Worm (Caenorhabditis elegans): ENCODE results near the gene Y4C6A.4.

Gene Y4C6A.4

DNA sequence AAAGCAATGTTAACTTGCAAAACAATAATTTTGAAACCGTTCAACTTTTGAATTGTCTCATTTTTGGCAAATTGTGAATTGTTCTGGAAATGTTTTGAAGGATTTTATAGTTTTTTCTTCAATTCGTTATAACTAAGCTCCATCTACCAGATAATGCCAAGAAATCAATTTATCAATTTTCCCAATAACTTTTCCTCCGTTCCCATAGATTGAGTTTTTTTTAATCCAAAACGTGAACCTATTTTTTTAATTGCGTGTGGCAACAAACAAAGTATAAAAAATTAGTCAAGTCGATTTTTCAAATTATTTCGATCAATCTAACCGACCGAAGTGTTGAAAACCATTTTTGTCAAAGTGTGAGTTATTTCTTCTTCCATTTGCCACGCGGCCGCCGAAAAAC, at the start of gene Y4C6A.4:
Y4C6A.4 (plus strand) TSS at position 301 of the 400 bp plus-strand sequence.
- TF ChIP-seq unc-62 (GFP tag; optimal IDR thresholded peaks at IDR 0.05) = no peak
- TF ChIP-seq ZK546.5 (tag; optimal IDR thresholded peaks at IDR 0.05) = no peak

- TF ChIP-seq ceh-9 (tag; optimal IDR thresholded peaks at IDR 0.05) = no peak
- TF ChIP-seq pha-4 (tag; optimal IDR thresholded peaks at IDR 0.05) = no peak
Observed at ce11 chrIV:5405345-5405744, 47.4 kb upstream of the Y4C6A.4 start, which contains the start of gene ZK616.61. ZK616.61 (plus strand) TSS chrIV:5405645.

DNA sequence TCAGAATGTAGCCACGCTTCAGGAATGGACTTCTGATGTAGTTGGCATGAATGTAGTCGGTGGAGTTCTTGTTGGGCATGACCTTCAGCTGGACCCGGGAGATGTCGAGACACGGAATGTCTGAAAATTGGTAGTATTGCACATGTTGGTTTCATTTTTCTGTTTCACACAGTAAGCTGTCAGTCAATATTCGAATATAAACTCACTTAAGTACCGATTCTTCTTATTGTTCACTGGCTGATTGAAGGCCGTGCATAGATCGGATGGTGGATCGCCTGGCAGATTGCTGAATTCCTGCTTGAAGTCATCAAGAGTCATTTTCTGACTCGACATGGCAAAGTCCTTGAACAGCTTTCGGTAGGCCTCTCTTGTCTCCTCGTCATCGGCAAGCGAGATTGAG, 43.7 kb upstream of the Y4C6A.4 start:
- TF ChIP-seq nhr-11 (tag; optimal IDR thresholded peaks at IDR 0.05) (no peak), sea-2 (GFP tag; optimal IDR thresholded peaks at IDR 0.05) (no peak), ama-1 (optimal IDR thresholded peaks at IDR 0.05) (no peak), lin-15B (tag; optimal IDR thresholded peaks at IDR 0.05) (no peak), pha-4 (tag; optimal IDR thresholded peaks at IDR 0.05) (no peak)

DNA sequence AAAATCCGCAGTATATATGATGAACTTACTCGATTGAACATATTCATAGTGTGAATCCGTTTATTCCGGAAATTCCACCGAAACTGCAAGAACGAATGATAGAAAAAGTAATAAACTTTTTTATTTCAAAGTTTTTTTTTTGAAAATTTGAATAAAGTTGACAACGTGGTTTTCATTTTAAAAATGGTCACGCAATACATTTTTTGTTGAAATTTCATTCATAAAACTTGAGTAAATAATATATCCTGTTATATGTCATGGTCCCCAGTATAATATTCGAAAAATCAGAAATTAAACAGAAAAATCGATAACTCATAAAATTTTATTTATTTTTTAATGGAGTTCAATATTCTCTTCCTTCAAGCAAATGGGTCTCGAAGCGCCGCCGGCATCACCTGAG, 41.6 kb upstream of the Y4C6A.4 start, which contains the start of gene ZK616.65:
ZK616.65 (minus strand) TSS at position 101 of the 400 bp plus-strand sequence.
- TF ChIP-seq elt-2 (tag; optimal IDR thresholded peaks at IDR 0.05) (no peak), ceh-9 (tag; optimal IDR thresholded peaks at IDR 0.05) (no peak), nhr-28 (tag; optimal IDR thresholded peaks at IDR 0.05) (no peak), pha-4 (tag; optimal IDR thresholded peaks at IDR 0.05) (no peak), nhr-23 (tag; optimal IDR thresholded peaks at IDR 0.05) (no peak), nhr-67 (tag; optimal IDR thresholded peaks at IDR 0.05) (no peak), lin-15B (tag; optimal IDR thresholded peaks at IDR 0.05) (no peak), fkh-10 (GFP tag; optimal IDR thresholded peaks at IDR 0.05) (no peak), fkh-2 (tag; optimal IDR thresholded peaks at IDR 0.05) (no peak), lsy-12 (tag; optimal IDR thresholded peaks at IDR 0.05) (no peak), pqm-1 (tag; optimal IDR thresholded peaks at IDR 0.05) (no peak), fos-1 (tag; optimal IDR thresholded peaks at IDR 0.05) (no peak), hmg-11 (tag; optimal IDR thresholded peaks at IDR 0.05) (no peak), egl-27 (tag; optimal IDR thresholded peaks at IDR 0.05) (no peak), nhr-25 (tag; optimal IDR thresholded peaks at IDR 0.05) (no peak)

- no peak for TF ChIP-seq snpc-4 (tag; optimal IDR thresholded peaks at IDR 0.05)
- no peak for TF ChIP-seq daf-12 (tag; optimal IDR thresholded peaks at IDR 0.05)
- TF ChIP-seq aly-2 (tag; optimal IDR thresholded peaks at IDR 0.05) = no peak
- peak; percentile 61 for TF ChIP-seq ceh-28 (tag; optimal IDR thresholded peaks at IDR 0.05)
- TF ChIP-seq sea-2 (GFP tag; optimal IDR thresholded peaks at IDR 0.05) = no peak
- no peak for TF ChIP-seq nhr-11 (tag; optimal IDR thresholded peaks at IDR 0.05)
Observed at ce11 chrIV:5411641-5412337, 41.0 kb upstream of the Y4C6A.4 start, which contains the start of gene ZK616.8. ZK616.8 (minus strand) TSS chrIV:5412193.

ce11 chrIV:5415696-5416095, 37.1 kb upstream of the Y4C6A.4 start, which contains the start of gene spp-7:
spp-7 (minus strand) TSS chrIV:5415796.
- TF ChIP-seq zag-1 (tag; optimal IDR thresholded peaks at IDR 0.05) (no peak), nhr-28 (tag; optimal IDR thresholded peaks at IDR 0.05) (no peak), elt-3 (tag; optimal IDR thresholded peaks at IDR 0.05) (no peak), unc-62 (GFP tag; optimal IDR thresholded peaks at IDR 0.05) (no peak), sea-2 (GFP tag; optimal IDR thresholded peaks at IDR 0.05) (no peak), fos-1 (tag; optimal IDR thresholded peaks at IDR 0.05) (no peak), nhr-76 (tag; optimal IDR thresholded peaks at IDR 0.05) (no peak), pha-4 (tag; optimal IDR thresholded peaks at IDR 0.05) (no peak), daf-12 (tag; optimal IDR thresholded peaks at IDR 0.05) (no peak), ceh-9 (tag; optimal IDR thresholded peaks at IDR 0.05) (no peak), hmg-11 (tag; optimal IDR thresholded peaks at IDR 0.05) (no peak), mdl-1 (tag; optimal IDR thresholded peaks at IDR 0.05) (no peak), ztf-11 (tag; optimal IDR thresholded peaks at IDR 0.05) (no peak), pqm-1 (tag; optimal IDR thresholded peaks at IDR 0.05) (no peak), skn-1 (tag; optimal IDR thresholded peaks at IDR 0.05) (no peak), nhr-237 (tag; optimal IDR thresholded peaks at IDR 0.05) (no peak)

Measured in whole organism, L3 larva.